Worm (Caenorhabditis elegans): ENCODE measurements around the gene nhr-91.

Gene nhr-91

ce11 chrX:15277714-15278187, 31.4 kb upstream of the nhr-91 start, which contains the start of gene kin-20 (continued):
- TF ChIP-seq nfya-2 (GFP tag; IDR thresholded peaks at IDR 0.05) (no peak), unc-62 (GFP tag; optimal IDR thresholded peaks at IDR 0.05) (no peak), tbx-9 (tag; optimal IDR thresholded peaks at IDR 0.05; ENCODE audit: borderline replicate concordance) (no peak), ekl-4 (GFP tag; IDR thresholded peaks at IDR 0.05) (no peak), ccch-3 (GFP tag; optimal IDR thresholded peaks at IDR 0.05) (no peak), hrde-1 (tag; optimal IDR thresholded peaks at IDR 0.05; ENCODE audit: borderline replicate concordance) (no peak), madf-6 (GFP tag; IDR thresholded peaks at IDR 0.05) (0 out of 2 replicates have a peak, but pooled peaks have one; percentile 14), attf-6 (GFP tag; IDR thresholded peaks at IDR 0.05) (no peak), snpc-3.4 (tag; optimal IDR thresholded peaks at IDR 0.05) (no peak), snpc-4 (GFP tag; optimal IDR thresholded peaks at IDR 0.05) (no peak), snpc-4 (tag; optimal IDR thresholded peaks at IDR 0.05) (no peak), B0261.1 (tag; optimal IDR thresholded peaks at IDR 0.05) (no peak), bed-2 (GFP tag; IDR thresholded peaks at IDR 0.05) (no peak), ZK185.1 (tag; optimal IDR thresholded peaks at IDR 0.05; ENCODE audit: poor library complexity, severe bottlenecking) (no peak), him-1 (tag; optimal IDR thresholded peaks at IDR 0.05) (no peak), lsy-27 (tag; optimal IDR thresholded peaks at IDR 0.05; ENCODE audit: borderline replicate concordance, insufficient read depth) (no peak), unc-130 (GFP tag; optimal IDR thresholded peaks at IDR 0.05) (no peak), Y79H2A.3 (GFP tag; conservative IDR thresholded peaks at IDR 0.05) (no peak), Y67H2A.10 (GFP tag; conservative IDR thresholded peaks at IDR 0.05) (no peak), hlh-12 (tag; optimal IDR thresholded peaks at IDR 0.05) (no peak), nhr-90 (tag; optimal IDR thresholded peaks at IDR 0.05) (no peak), F23B12.7 (tag; optimal IDR thresholded peaks at IDR 0.05; ENCODE audit: insufficient read depth) (no peak), lin-35 (GFP tag; optimal IDR thresholded peaks at IDR 0.05) (no peak), lsl-1 (GFP tag; optimal IDR thresholded peaks at IDR 0.05) (no peak), egrh-3 (GFP tag; IDR thresholded peaks at IDR 0.05) (peak; percentile 56; the same call in 1 of the 2 replicates), C06A6.2 (GFP tag; conservative IDR thresholded peaks at IDR 0.05) (no peak)

DNA sequence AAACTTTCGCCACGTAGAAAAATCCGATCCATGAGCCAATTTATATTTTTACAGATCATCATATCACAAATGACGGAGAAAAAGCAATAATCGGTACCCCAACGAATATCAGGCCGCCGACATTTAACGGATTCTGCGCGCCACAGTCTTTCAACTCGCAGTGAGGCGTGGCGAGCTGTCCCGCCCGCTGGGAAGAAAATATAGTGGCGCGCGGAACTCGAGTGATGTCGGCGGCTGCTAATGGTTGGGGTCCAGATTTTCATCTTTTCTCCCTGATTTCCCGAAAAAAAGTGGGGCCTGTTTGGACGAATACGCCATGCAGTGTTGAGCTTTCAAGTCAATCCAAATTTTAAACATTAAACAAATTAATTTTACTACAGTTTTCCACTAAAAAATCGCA, 30.6 kb upstream of the nhr-91 start:
- TF ChIP-seq snpc-1.1 (tag; optimal IDR thresholded peaks at IDR 0.05; ENCODE audit: insufficient read depth) (no peak), egl-44 (GFP tag; IDR thresholded peaks at IDR 0.05) (no peak), akir-1 (GFP tag; optimal IDR thresholded peaks at IDR 0.05) (no peak), gei-17 (GFP tag; optimal IDR thresholded peaks at IDR 0.05) (no peak), ceh-58 (GFP tag; IDR thresholded peaks at IDR 0.05) (no peak), zfh-2 (GFP tag; conservative IDR thresholded peaks at IDR 0.05) (peak; percentile 54), snpc-4 (GFP tag; optimal IDR thresholded peaks at IDR 0.05) (no peak), snpc-4 (tag; optimal IDR thresholded peaks at IDR 0.05) (peak in 2 of 4 experiments; percentile 45 to 65)

DNA sequence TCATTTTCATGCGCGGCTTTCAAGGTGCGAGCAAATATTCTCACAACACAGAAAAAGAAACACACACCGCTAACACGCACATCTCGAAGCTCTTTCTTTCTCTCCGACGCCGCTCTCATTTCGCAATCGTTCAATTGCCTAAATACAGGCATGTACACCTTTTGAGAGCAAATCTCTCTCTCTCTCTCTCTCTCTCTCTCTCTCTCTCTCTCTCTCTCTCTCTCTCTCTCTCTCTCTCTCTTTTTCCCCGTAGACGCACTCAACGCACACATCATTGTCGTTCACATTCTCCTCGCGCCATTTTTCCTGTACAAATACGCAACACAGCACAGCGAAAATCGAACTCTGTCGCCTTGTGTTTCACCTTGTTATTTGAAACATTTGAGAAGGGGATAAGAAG, 29.9 kb upstream of the nhr-91 start:
- TF ChIP-seq lin-26 (GFP tag; IDR thresholded peaks at IDR 0.05) (0 out of 2 replicates have a peak, but pooled peaks have one; percentile 41), Y53G8AR.9 (GFP tag; conservative IDR thresholded peaks at IDR 0.05) (0 out of 2 replicates have a peak, but pooled peaks have one; percentile 23), lag-1 (GFP tag; IDR thresholded peaks at IDR 0.05) (no peak), mcd-1 (GFP tag; IDR thresholded peaks at IDR 0.05) (peak; percentile 41; the same call in 1 of the 2 replicates), lin-40 (tag; optimal IDR thresholded peaks at IDR 0.05) (no peak), pbrm-1 (GFP tag; IDR thresholded peaks at IDR 0.05) (0 out of 2 replicates have a peak, but pooled peaks have one; percentile 14), unc-62 (GFP tag; optimal IDR thresholded peaks at IDR 0.05) (no peak), cebp-1 (GFP tag; IDR thresholded peaks at IDR 0.05) (peak; percentile 87), cebp-1 (tag; optimal IDR thresholded peaks at IDR 0.05) (peak; percentile 95), ceh-27 (GFP tag; optimal IDR thresholded peaks at IDR 0.05) (peak; percentile 43), snpc-3.4 (tag; optimal IDR thresholded peaks at IDR 0.05) (no peak), ztf-18 (tag; optimal IDR thresholded peaks at IDR 0.05) (no peak), ceh-79 (tag; optimal IDR thresholded peaks at IDR 0.05) (no peak), nfya-2 (GFP tag; IDR thresholded peaks at IDR 0.05) (no peak), T07F8.4 (tag; optimal IDR thresholded peaks at IDR 0.05) (no peak), dox-1 (GFP tag; IDR thresholded peaks at IDR 0.05) (peak; percentile 60; the same call in 1 of the 2 replicates), aptf-3 (GFP tag; IDR thresholded peaks at IDR 0.05) (no peak)

Measured in whole organism, young adult.